Fruit fly (Drosophila melanogaster) whole organism, adult: ENCODE results near the gene pb.
A peak's percentile ranks its signal among the peaks of the same experiment; 100 is the strongest.

Source experiments
- CG11617 ChIP-seq: fragments of 200-800 bp; sonication (Bioruptor generic); optimal IDR thresholded peaks from 2 replicates; lab custom pipeline; 2017; ENCODE audit warnings: mild to moderate bottlenecking, missing biosample characterization, missing genetic modification reagents, missing genetic modification characterization
- CG12768 ChIP-seq: fragments of 200-800 bp; sonication (Bioruptor generic); optimal IDR thresholded peaks from 2 replicates; lab custom pipeline; 2017; ENCODE audit warnings: missing biosample characterization, missing genetic modification characterization, mild to moderate bottlenecking, moderate library complexity, missing genetic modification reagents
- CG14711 ChIP-seq: fragments of 200-800 bp; sonication (Bioruptor generic); optimal IDR thresholded peaks from 2 replicates; lab custom pipeline; 2018; ENCODE audit warnings: missing biosample characterization, mild to moderate bottlenecking, missing genetic modification characterization, moderate library complexity
- CG1620 ChIP-seq: fragments of 200-800 bp; sonication (Bioruptor generic); optimal IDR thresholded peaks from 2 replicates; lab custom pipeline; 2016; ENCODE audit warnings: missing biosample characterization, missing genetic modification characterization
- CG33017 ChIP-seq: fragments of 200-800 bp; sonication (Bioruptor generic); optimal IDR thresholded peaks from 2 replicates; lab custom pipeline; 2018; ENCODE audit warnings: missing biosample characterization, mild to moderate bottlenecking, missing genetic modification characterization, moderate library complexity
- CG5204 ChIP-seq: fragments of 200-800 bp; sonication (Bioruptor generic); optimal IDR thresholded peaks from 2 replicates; lab custom pipeline; 2016; ENCODE audit warnings: missing biosample characterization, missing genetic modification characterization
- CG7045 ChIP-seq: fragments of 200-800 bp; sonication (Bioruptor generic); optimal IDR thresholded peaks from 2 replicates; lab custom pipeline; 2017; ENCODE audit warnings: missing biosample characterization, mild to moderate bottlenecking, missing genetic modification characterization
- CG7101 ChIP-seq: fragments of 200-800 bp; sonication (Bioruptor generic); optimal IDR thresholded peaks from 2 replicates; lab custom pipeline; 2018; ENCODE audit warnings: missing biosample characterization, mild to moderate bottlenecking, missing genetic modification characterization, moderate library complexity
- Clk ChIP-seq: fragments of 200-800 bp; sonication (Bioruptor generic); optimal IDR thresholded peaks from 2 replicates; lab custom pipeline; 2017; ENCODE audit warnings: missing biosample characterization, missing genetic modification characterization
- Crg-1 ChIP-seq: fragments of 200-800 bp; sonication (Bioruptor generic); optimal IDR thresholded peaks from 2 replicates; lab custom pipeline; 2016; ENCODE audit warnings: missing biosample characterization, missing genetic modification characterization
- Hr96 ChIP-seq: fragments of 200-800 bp; sonication (Bioruptor generic); optimal IDR thresholded peaks from 2 replicates; lab custom pipeline; 2016; ENCODE audit warnings: missing biosample characterization, missing genetic modification characterization
- Mnt ChIP-seq: fragments of 200-800 bp; sonication (Bioruptor generic); optimal IDR thresholded peaks from 2 replicates; lab custom pipeline; 2016; ENCODE audit warnings: missing biosample characterization, mild to moderate bottlenecking, missing genetic modification characterization
- bab1 ChIP-seq: fragments of 200-800 bp; sonication (Bioruptor generic); optimal IDR thresholded peaks from 3 replicates; lab custom pipeline; 2019; ENCODE audit warnings: missing biosample characterization, mild to moderate bottlenecking, missing genetic modification characterization, moderate library complexity
- cnc ChIP-seq, 2 experiments: fragments of >200 bp; optimal IDR thresholded peaks; 2 replicates each; lab custom pipeline; 2017
- kay ChIP-seq: fragments of 200-800 bp; sonication (Bioruptor generic); peaks from one replicate; lab custom pipeline; 2016; ENCODE audit warnings: missing biosample characterization, missing genetic modification characterization, borderline replicate concordance
- ovo ChIP-seq: fragments of 200-800 bp; sonication (Bioruptor generic); optimal IDR thresholded peaks from 2 replicates; lab custom pipeline; 2016; ENCODE audit warnings: missing biosample characterization, missing genetic modification characterization
- pad ChIP-seq: fragments of 200-800 bp; sonication (Bioruptor generic); optimal IDR thresholded peaks from 3 replicates; lab custom pipeline; 2017; ENCODE audit warnings: missing biosample characterization, missing genetic modification characterization, mild to moderate bottlenecking, moderate library complexity, missing genetic modification reagents
- tj ChIP-seq: fragments of 200-800 bp; sonication (Bioruptor generic); optimal IDR thresholded peaks from 3 replicates; lab custom pipeline; 2017; ENCODE audit warnings: missing biosample characterization, mild to moderate bottlenecking, missing genetic modification characterization, moderate library complexity
- toe ChIP-seq: fragments of 200-800 bp; sonication (Bioruptor generic); optimal IDR thresholded peaks from 2 replicates; lab custom pipeline; 2016; ENCODE audit warnings: missing biosample characterization, missing genetic modification characterization

pb gene

DNA sequence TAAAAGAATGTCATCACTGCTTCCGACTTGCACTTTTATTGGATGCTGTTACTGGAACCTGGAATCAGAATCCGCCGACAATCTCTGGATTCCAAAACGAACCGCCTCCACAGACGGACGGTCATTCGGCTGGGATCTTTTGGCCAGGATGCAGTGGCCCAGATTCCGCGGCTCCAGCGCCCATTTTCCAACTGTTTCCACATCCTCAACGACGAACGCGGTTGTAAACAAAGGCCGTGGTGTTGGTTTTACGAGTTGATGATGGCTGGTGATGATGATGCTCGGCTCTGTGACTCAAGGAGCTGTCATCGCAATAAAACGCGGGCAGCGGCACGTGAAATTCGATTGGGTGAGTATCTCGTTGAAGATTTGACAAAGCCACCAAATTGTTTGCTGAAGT, 25.1 kb upstream of the pb start:
- TF ChIP-seq Mnt (no peak), CG7101 (tag; lab: Kevin White, UChicago) (no peak), CG5204 (GFP tag; lab: Kevin White, UChicago) (no peak), tj (no peak), CG7045 (GFP tag; lab: Kevin White, UChicago) (no peak), Clk (GFP tag; lab: Kevin White, UChicago) (no peak), CG1620 (GFP tag; lab: Kevin White, UChicago) (no peak), Hr96 (GFP tag; lab: Kevin White, UChicago) (no peak), bab1 (GFP tag; lab: Kevin White, UChicago) (no peak), pad (no peak), CG11617 (GFP tag; lab: Kevin White, UChicago) (no peak), ovo (GFP tag; lab: Kevin White, UChicago) (no peak), toe (no peak), CG14711 (tag; lab: Kevin White, UChicago) (no peak), CG33017 (tag; lab: Kevin White, UChicago) (no peak)

DNA sequence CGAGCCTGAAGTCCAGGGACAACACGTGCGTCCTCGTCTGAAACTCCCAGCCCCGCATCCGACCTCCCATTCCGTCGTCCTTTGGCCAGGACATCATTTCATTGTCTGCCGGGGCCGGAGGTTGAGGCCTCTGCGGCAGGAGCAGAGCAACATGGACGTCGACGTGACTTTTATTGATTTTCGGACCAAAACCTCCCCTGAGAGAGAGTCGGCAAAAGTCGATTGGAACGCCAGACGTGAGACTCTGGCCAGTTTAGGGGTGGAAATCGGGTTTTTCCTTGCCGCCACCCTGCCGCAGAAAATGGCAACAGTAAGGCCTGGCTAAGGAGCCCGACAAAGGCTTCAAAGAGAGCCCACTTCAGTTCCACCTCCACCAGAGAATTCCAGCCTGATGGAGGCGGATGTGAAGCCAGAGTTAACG, 24.3 kb upstream of the pb start:
- no peak for TF ChIP-seq CG11617 (GFP tag; lab: Kevin White, UChicago)
- TF ChIP-seq kay (GFP tag; lab: Kevin White, UChicago) = peak; percentile 27

DNA sequence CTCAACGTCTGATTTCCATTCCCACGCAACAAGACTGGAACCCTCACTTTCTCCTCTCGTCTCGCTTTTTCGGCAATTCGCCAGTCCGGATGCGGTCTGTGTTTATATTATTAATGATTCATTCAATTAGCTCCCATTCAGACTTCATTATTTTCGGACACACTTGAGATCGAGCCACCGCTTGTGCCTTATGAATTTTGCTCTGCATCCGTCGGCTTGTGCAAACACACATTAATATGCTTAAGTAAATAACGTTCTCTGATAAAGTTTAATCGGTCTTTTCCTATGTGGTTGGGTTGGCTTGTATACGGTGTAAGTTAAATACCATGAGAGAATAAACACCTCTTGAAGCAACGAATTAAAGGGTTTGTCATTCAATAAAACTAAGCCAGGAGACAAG, 23.0 kb upstream of the pb start:
- TF ChIP-seq CG14711 (tag; lab: Kevin White, UChicago) = no peak
- no peak for TF ChIP-seq tj

DNA sequence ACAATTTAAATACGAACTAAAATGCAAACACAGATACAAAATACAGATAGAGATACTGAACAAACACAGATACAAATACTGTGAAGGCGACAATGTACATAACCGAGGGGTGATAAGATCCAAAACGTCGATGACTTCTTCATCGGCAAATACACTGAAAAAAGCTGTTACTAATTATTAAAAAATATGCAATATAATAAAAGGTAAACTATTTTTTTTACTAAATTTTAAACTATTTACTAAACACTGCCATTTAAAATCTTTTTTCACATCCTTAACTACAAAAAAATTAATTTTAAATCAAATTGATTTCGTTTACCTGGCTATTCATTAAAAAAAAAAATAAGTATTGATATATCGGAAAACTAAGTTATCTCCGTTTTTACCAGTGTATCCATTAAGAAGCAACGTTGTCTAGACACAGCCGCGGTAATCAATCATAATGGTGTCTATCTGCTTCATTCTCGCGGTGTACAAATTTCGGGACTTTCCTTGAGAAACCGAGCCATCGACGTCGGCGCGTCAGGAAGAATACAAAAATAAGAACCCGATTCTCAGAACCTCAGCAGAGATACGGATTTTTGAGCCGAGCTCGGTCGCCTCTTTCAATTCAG, 21.0 kb upstream of the pb start:
- TF ChIP-seq CG11617 (GFP tag; lab: Kevin White, UChicago) = no peak
- no peak for TF ChIP-seq cnc (optimal IDR thresholded peaks at IDR 0.05; lab: Kevin White, UChicago)
- no peak for TF ChIP-seq bab1 (GFP tag; lab: Kevin White, UChicago)
- no peak for TF ChIP-seq Hr96 (GFP tag; lab: Kevin White, UChicago)
- TF ChIP-seq CG7101 (tag; lab: Kevin White, UChicago) = no peak
- no peak for TF ChIP-seq CG5204 (GFP tag; lab: Kevin White, UChicago)
- TF ChIP-seq toe = no peak

DNA sequence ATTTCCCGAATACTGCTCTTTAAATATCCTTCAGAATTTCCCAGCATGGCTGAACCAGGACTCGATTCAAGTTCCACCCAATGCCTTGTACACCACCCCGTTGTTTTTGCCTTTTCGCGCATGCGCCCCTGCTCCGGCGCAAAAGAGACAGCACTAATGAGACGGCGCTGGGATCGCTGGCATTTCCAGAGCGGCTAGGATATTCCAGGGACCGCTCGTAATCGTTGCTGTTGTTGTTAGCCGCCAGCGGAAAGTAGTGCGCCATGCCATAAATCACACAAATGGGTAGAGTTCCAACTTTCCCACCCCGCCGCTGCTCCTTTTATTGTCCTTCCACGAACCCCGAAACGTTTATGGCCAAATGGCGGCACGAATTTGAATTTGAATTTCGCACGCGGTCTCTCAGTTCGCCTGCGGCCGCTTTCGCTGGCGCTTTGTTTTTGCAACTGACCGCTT, 20.4 kb upstream of the pb start, which contains the start of gene Ama:
Gene Ama (plus strand): TSS at position 406 of the 456 bp plus-strand sequence.
- no peak for TF ChIP-seq CG33017 (tag; lab: Kevin White, UChicago)
- no peak for TF ChIP-seq CG5204 (GFP tag; lab: Kevin White, UChicago)
- no peak for TF ChIP-seq CG14711 (tag; lab: Kevin White, UChicago)
- TF ChIP-seq CG1620 (GFP tag; lab: Kevin White, UChicago) = no peak
- TF ChIP-seq Crg-1 (GFP tag; lab: Kevin White, UChicago) = no peak
- TF ChIP-seq CG12768 (GFP tag; lab: Kevin White, UChicago) = no peak
- no peak for TF ChIP-seq pad
- no peak for TF ChIP-seq kay (GFP tag; lab: Kevin White, UChicago)

DNA sequence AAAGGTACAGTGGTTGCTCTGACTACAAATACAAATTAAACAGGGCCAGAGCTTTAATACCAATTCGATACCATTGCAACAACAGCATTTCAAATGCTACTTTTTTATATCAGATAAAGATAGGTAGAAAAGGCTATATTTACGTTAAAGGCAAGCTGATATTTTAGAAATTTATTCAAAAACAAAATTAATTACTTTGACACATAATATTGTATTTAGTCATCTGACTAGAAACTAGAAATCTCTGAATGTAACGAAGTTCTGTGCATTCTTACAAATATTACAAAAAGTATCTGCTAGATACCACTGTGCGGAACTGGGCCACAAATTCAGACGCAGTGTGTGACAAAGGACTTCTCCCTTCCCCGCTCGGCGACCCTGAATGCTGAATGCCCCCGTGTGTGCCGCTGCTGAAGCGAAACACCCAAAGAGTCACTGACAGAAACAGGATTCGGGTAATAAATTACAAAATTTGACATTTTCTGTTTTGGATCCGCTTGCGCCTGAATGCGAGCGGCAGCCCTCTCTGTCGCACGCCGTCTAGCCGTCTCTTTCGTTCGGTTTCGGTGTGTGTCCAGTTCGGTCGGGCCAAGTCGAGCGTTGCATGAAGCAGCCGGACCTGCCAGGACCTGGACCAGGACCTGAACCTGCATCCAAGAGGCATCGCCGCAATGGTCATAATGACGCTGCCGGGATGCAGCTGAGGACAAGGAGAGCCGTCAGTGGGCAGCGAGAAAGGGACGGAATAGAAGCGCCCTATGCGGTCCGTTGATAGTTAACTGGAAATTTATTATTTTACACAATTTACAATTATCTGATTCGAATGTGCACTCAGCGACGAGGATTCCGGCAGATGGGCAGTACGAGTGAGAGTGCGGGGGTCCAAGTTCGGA, 19.1 kb upstream of the pb start:
- TF ChIP-seq CG1620 (GFP tag; lab: Kevin White, UChicago) (no peak), CG33017 (tag; lab: Kevin White, UChicago) (no peak), cnc (optimal IDR thresholded peaks at IDR 0.05; lab: Kevin White, UChicago) (no peak), Crg-1 (GFP tag; lab: Kevin White, UChicago) (no peak), toe (no peak), Hr96 (GFP tag; lab: Kevin White, UChicago) (no peak), CG7045 (GFP tag; lab: Kevin White, UChicago) (no peak)

DNA sequence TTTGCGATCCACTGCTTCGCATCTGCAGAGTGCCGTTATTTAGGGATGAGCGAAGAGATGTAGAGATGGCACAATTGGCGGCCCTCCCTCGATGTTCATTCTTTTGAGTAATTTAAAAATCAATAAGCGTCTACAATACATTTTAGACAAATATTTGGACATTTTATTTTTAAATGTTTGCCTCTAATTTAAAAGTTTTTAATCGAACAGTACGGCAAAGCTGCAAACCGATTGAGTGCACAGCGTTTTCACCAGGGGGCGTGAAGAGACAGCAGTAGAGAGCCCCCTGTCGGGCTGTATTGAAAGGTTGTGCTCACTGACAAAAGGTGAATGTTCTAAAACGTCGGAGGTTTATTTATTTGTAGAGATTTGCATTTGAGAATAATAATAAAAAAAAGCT, 17.6 kb upstream of the pb start, which contains the start of gene bcd:
Gene bcd (minus strand): TSS at position 48 of the 400 bp plus-strand sequence.
- no peak for TF ChIP-seq Mnt
- no peak for TF ChIP-seq CG14711 (tag; lab: Kevin White, UChicago)
- TF ChIP-seq CG33017 (tag; lab: Kevin White, UChicago) = no peak
- TF ChIP-seq cnc (optimal IDR thresholded peaks at IDR 0.05; lab: Kevin White, UChicago) = no peak
- peak; percentile 7 for TF ChIP-seq toe
- TF ChIP-seq CG1620 (GFP tag; lab: Kevin White, UChicago) = peak; percentile 45
- peak; percentile 57 for TF ChIP-seq Hr96 (GFP tag; lab: Kevin White, UChicago)
- TF ChIP-seq bab1 (GFP tag; lab: Kevin White, UChicago) = peak; percentile 55
- TF ChIP-seq ovo (GFP tag; lab: Kevin White, UChicago) = peak; percentile 23
- no peak for TF ChIP-seq CG5204 (GFP tag; lab: Kevin White, UChicago)
